Worm (Caenorhabditis elegans): ENCODE measurements around the gene Y116A8A.2.

ce11 chrIV:16775029-16775428 is 38.7 kb downstream of the Y116A8A.2 start:
- no peak for TF ChIP-seq xbp-1 (tag; optimal IDR thresholded peaks at IDR 0.05)
- no peak for TF ChIP-seq nhr-12 (tag; optimal IDR thresholded peaks at IDR 0.05)
- no peak for TF ChIP-seq nhr-77 (tag; optimal IDR thresholded peaks at IDR 0.05)
- no peak for TF ChIP-seq mdl-1 (tag; optimal IDR thresholded peaks at IDR 0.05)
- no peak for TF ChIP-seq lin-15B (tag; optimal IDR thresholded peaks at IDR 0.05)
- TF ChIP-seq ces-1 (GFP tag; optimal IDR thresholded peaks at IDR 0.05): no peak

Data from whole organism, L1 larva.